Fruit fly (Drosophila melanogaster) whole organism, embryonic: Measurements from ENCODE around the gene CG6749.

Experiments
- Abd-B ChIP-seq: fragments of 200-800 bp; sonication (Bioruptor generic); optimal IDR thresholded peaks from 2 replicates; lab custom pipeline; 2018; ENCODE audit warnings: missing biosample characterization, mild to moderate bottlenecking, missing genetic modification characterization, moderate library complexity
- CG13424 ChIP-seq: fragments of 200-800 bp; sonication (Bioruptor generic); optimal IDR thresholded peaks from 2 replicates; lab custom pipeline; 2019; ENCODE audit warnings: missing biosample characterization, mild to moderate bottlenecking, missing genetic modification characterization, moderate library complexity
- CG30403 ChIP-seq: fragments of 200-800 bp; sonication (Bioruptor generic); optimal IDR thresholded peaks from 3 replicates; lab custom pipeline; 2016; ENCODE audit warnings: missing biosample characterization, missing genetic modification characterization
- CG5245 ChIP-seq: fragments of 200-800 bp; sonication (Bioruptor generic); optimal IDR thresholded peaks from 3 replicates; lab custom pipeline; 2016; ENCODE audit warnings: missing biosample characterization, missing genetic modification characterization
- CG9876 ChIP-seq: fragments of 200-800 bp; sonication (Bioruptor generic); optimal IDR thresholded peaks from 2 replicates; lab custom pipeline; 2016; ENCODE audit warnings: missing biosample characterization, missing genetic modification characterization
- NC2β ChIP-seq: fragments of 200-800 bp; sonication (Bioruptor generic); optimal IDR thresholded peaks from 2 replicates; lab custom pipeline; 2016; ENCODE audit warnings: missing biosample characterization, missing genetic modification characterization
- ab ChIP-seq: fragments of 200-800 bp; sonication (Bioruptor generic); optimal IDR thresholded peaks from 2 replicates; lab custom pipeline; 2016; ENCODE audit warnings: missing biosample characterization, missing genetic modification characterization
- luna ChIP-seq: fragments of 200-800 bp; sonication (Bioruptor generic); optimal IDR thresholded peaks from 2 replicates; lab custom pipeline; 2016; ENCODE audit warnings: missing biosample characterization, missing genetic modification characterization
- ro ChIP-seq: fragments of 200-800 bp; sonication (Bioruptor generic); IDR thresholded peaks from 2 replicates; pipeline ENCODE4 v1.3.6; 2022; ENCODE audit warnings: missing biosample characterization, missing genetic modification characterization
- slp2 ChIP-seq: fragments of 200-800 bp; sonication (Bioruptor generic); optimal IDR thresholded peaks from 2 replicates; lab custom pipeline; 2016; ENCODE audit warnings: missing biosample characterization, missing genetic modification characterization
- tna ChIP-seq: fragments of 200-800 bp; sonication (Bioruptor generic); IDR thresholded peaks from 2 replicates; pipeline ENCODE4 v1.3.6; 2022; ENCODE audit warnings: missing biosample characterization, missing genetic modification characterization; ENCODE audit not compliant: partially characterized antibody

DNA sequence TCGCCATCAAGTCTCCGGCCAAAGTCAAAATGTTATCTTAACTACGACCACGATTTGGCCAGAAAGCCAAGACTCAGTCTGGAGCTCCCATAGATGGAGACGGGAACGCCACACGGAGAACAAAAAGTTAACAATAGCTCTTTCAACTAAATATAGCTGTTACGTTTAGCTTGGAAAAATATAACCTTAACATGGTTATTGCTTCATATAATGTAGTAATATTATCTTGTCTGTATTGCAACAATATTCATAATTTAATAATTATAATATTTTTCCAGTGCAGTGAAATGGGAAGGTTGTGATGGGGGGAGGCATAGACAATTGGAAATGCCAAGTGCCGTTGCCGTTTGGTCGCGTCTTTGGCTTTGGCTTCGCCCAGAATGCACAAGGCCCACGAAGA is 11.8 kb upstream of the CG6749 start:
- TF ChIP-seq CG9876 (GFP tag; lab: Kevin White, UChicago) (no peak), ab (GFP tag; lab: Kevin White, UChicago) (no peak), NC2β (GFP tag; lab: Kevin White, UChicago) (no peak), CG13424 (tag; lab: Kevin White, UChicago) (no peak), Abd-B (GFP tag; lab: Kevin White, UChicago) (no peak), CG5245 (GFP tag; lab: Kevin White, UChicago) (no peak), CG30403 (GFP tag; lab: Kevin White, UChicago) (no peak), tna (GFP tag; lab: Robert Waterston, UW) (no peak), luna (GFP tag; lab: Kevin White, UChicago) (no peak), slp2 (GFP tag; lab: Kevin White, UChicago) (no peak), ro (GFP tag; lab: Robert Waterston, UW) (no peak)
